Worm (Caenorhabditis elegans) whole organism, late embryonic: ENCODE measurements around the gene C01G10.10.
A peak's percentile ranks its signal among the peaks of the same experiment; 100 is the strongest.

ENCODE experiments used
- C08G9.2 ChIP-seq: sonication (generic microtip); optimal IDR thresholded peaks from 2 replicates; lab custom pipeline; 2016; ENCODE audit warnings: mild to moderate bottlenecking, missing genetic modification characterization, moderate library complexity, missing compliant biosample characterization
- C38D4.7 ChIP-seq: fragments of 200-800 bp; sonication (Bioruptor generic); optimal IDR thresholded peaks from 2 replicates; lab custom pipeline; 2018; ENCODE audit warnings: mild to moderate bottlenecking, missing genetic modification characterization, moderate library complexity, missing compliant biosample characterization
- F13H6.1 ChIP-seq: sonication (generic microtip); optimal IDR thresholded peaks from 2 replicates; lab custom pipeline; 2016; ENCODE audit warnings: missing genetic modification characterization, missing compliant biosample characterization
- K02D7.2 ChIP-seq: sonication (generic microtip); optimal IDR thresholded peaks from 2 replicates; lab custom pipeline; 2017; ENCODE audit warnings: mild to moderate bottlenecking, missing genetic modification characterization, missing compliant biosample characterization
- T23F11.4 ChIP-seq: fragments of 200-800 bp; sonication (Bioruptor generic); optimal IDR thresholded peaks from 2 replicates; lab custom pipeline; 2018; ENCODE audit warnings: mild to moderate bottlenecking, missing genetic modification characterization, missing compliant biosample characterization
- Y22D7AL.16 ChIP-seq: sonication (generic microtip); optimal IDR thresholded peaks from 2 replicates; lab custom pipeline; 2016; ENCODE audit warnings: missing genetic modification characterization, missing compliant biosample characterization
- ahr-1 ChIP-seq: sonication (generic microtip); optimal IDR thresholded peaks from 2 replicates; lab custom pipeline; 2016; ENCODE audit warnings: missing genetic modification characterization, missing compliant biosample characterization
- ceh-14 ChIP-seq: sonication (generic microtip); optimal IDR thresholded peaks from 2 replicates; lab custom pipeline; 2016; ENCODE audit warnings: missing genotype, missing genetic modification characterization, missing compliant biosample characterization
- ceh-18 ChIP-seq: sonication (generic microtip); optimal IDR thresholded peaks from 2 replicates; lab custom pipeline; 2016; ENCODE audit warnings: missing genetic modification characterization, missing compliant biosample characterization
- ceh-22 ChIP-seq: sonication (generic microtip); optimal IDR thresholded peaks from 2 replicates; lab custom pipeline; 2017; ENCODE audit warnings: missing biosample characterization, missing genetic modification characterization
- ceh-24 ChIP-seq: sonication (generic microtip); optimal IDR thresholded peaks from 2 replicates; lab custom pipeline; 2016; ENCODE audit warnings: mild to moderate bottlenecking, missing genetic modification characterization, missing compliant biosample characterization
- ceh-31 ChIP-seq: sonication (generic microtip); optimal IDR thresholded peaks from 2 replicates; lab custom pipeline; 2016; ENCODE audit warnings: missing genetic modification characterization, missing compliant biosample characterization
- ceh-34 ChIP-seq: sonication (generic microtip); optimal IDR thresholded peaks from 2 replicates; lab custom pipeline; 2016; ENCODE audit warnings: mild to moderate bottlenecking, missing genetic modification characterization, missing compliant biosample characterization
- ceh-48 ChIP-seq: sonication (generic microtip); optimal IDR thresholded peaks from 2 replicates; lab custom pipeline; 2016; ENCODE audit warnings: missing genetic modification characterization, inconsistent platforms, missing compliant biosample characterization
- ceh-6 ChIP-seq: fragments of 200-800 bp; sonication (Bioruptor generic); optimal IDR thresholded peaks from 2 replicates; lab custom pipeline; 2018; ENCODE audit warnings: mild to moderate bottlenecking, missing genetic modification characterization, missing compliant biosample characterization
- ceh-9 ChIP-seq: sonication (generic microtip); optimal IDR thresholded peaks from 2 replicates; lab custom pipeline; 2016; ENCODE audit warnings: mild to moderate bottlenecking, missing genetic modification characterization, inconsistent platforms, missing compliant biosample characterization
- dmd-4 ChIP-seq: sonication (generic microtip); optimal IDR thresholded peaks from 2 replicates; lab custom pipeline; 2016; ENCODE audit warnings: borderline replicate concordance, missing genetic modification characterization, missing compliant biosample characterization
- dve-1 ChIP-seq: sonication (generic microtip); optimal IDR thresholded peaks from 2 replicates; lab custom pipeline; 2017; ENCODE audit warnings: antibody characterized with exemption, mild to moderate bottlenecking, missing genetic modification characterization, missing compliant biosample characterization
- elt-4 ChIP-seq: sonication (generic microtip); optimal IDR thresholded peaks from 2 replicates; lab custom pipeline; 2016; ENCODE audit warnings: missing genetic modification characterization, missing compliant biosample characterization
- ets-4 ChIP-seq: sonication (generic microtip); optimal IDR thresholded peaks from 2 replicates; lab custom pipeline; 2016; ENCODE audit warnings: missing genetic modification characterization, missing compliant biosample characterization
- eyg-1 ChIP-seq: sonication (generic microtip); optimal IDR thresholded peaks from 2 replicates; lab custom pipeline; 2016; ENCODE audit warnings: missing genotype, missing genetic modification characterization, missing compliant biosample characterization
- fax-1 ChIP-seq: sonication (generic microtip); optimal IDR thresholded peaks from 2 replicates; lab custom pipeline; 2016; ENCODE audit warnings: missing genotype, missing genetic modification characterization, missing compliant biosample characterization
- fkh-6 ChIP-seq: sonication (generic microtip); optimal IDR thresholded peaks from 2 replicates; lab custom pipeline; 2016; ENCODE audit warnings: missing genetic modification characterization, missing compliant biosample characterization
- hlh-13 ChIP-seq: fragments of 200-800 bp; sonication (Bioruptor generic); optimal IDR thresholded peaks from 2 replicates; lab custom pipeline; 2018; ENCODE audit warnings: mild to moderate bottlenecking, missing genetic modification characterization, missing compliant biosample characterization
- hlh-30 ChIP-seq: sonication (generic microtip); optimal IDR thresholded peaks from 2 replicates; lab custom pipeline; 2017; ENCODE audit warnings: antibody characterized with exemption, missing genetic modification characterization, missing compliant biosample characterization; ENCODE audit not compliant: insufficient read depth
- hlh-8 ChIP-seq: sonication (generic microtip); optimal IDR thresholded peaks from 2 replicates; lab custom pipeline; 2016; ENCODE audit warnings: missing genotype, missing genetic modification characterization, missing compliant biosample characterization
- lim-6 ChIP-seq: sonication (generic microtip); optimal IDR thresholded peaks from 2 replicates; lab custom pipeline; 2016; ENCODE audit warnings: missing genetic modification characterization, missing compliant biosample characterization
- lin-11 ChIP-seq: fragments of 200-800 bp; sonication (Bioruptor generic); optimal IDR thresholded peaks from 2 replicates; lab custom pipeline; 2018; ENCODE audit warnings: mild to moderate bottlenecking, missing genetic modification characterization, missing compliant biosample characterization
- mec-3 ChIP-seq: sonication (generic microtip); optimal IDR thresholded peaks from 2 replicates; lab custom pipeline; 2016; ENCODE audit warnings: borderline replicate concordance, missing genetic modification characterization, missing compliant biosample characterization
- nfya-1 ChIP-seq: sonication (generic microtip); optimal IDR thresholded peaks from 2 replicates; lab custom pipeline; 2017; ENCODE audit warnings: missing genetic modification characterization, mild to moderate bottlenecking, missing compliant biosample characterization, antibody characterized with exemption, moderate library complexity
- nhr-232 ChIP-seq: sonication (generic microtip); optimal IDR thresholded peaks from 2 replicates; lab custom pipeline; 2016; ENCODE audit warnings: missing genetic modification characterization, missing compliant biosample characterization
- odd-2 ChIP-seq: sonication (generic microtip); optimal IDR thresholded peaks from 2 replicates; lab custom pipeline; 2017; ENCODE audit warnings: antibody characterized with exemption, mild to moderate bottlenecking, missing genetic modification characterization, missing compliant biosample characterization
- pag-3 ChIP-seq: sonication (generic microtip); optimal IDR thresholded peaks from 2 replicates; lab custom pipeline; 2016; ENCODE audit warnings: missing compliant biosample characterization, missing genetic modification characterization, borderline replicate concordance
- pat-9 ChIP-seq: fragments of 200-800 bp; sonication (Bioruptor generic); optimal IDR thresholded peaks from 2 replicates; lab custom pipeline; 2018; ENCODE audit warnings: mild to moderate bottlenecking, missing genetic modification characterization, moderate library complexity, missing compliant biosample characterization
- pha-2 ChIP-seq: sonication (generic microtip); optimal IDR thresholded peaks from 2 replicates; lab custom pipeline; 2017; ENCODE audit warnings: mild to moderate bottlenecking, missing genetic modification characterization, missing compliant biosample characterization
- pqm-1 ChIP-seq: sonication (generic microtip); optimal IDR thresholded peaks from 2 replicates; lab custom pipeline; 2016; ENCODE audit warnings: missing genetic modification characterization, missing compliant biosample characterization
- pros-1 ChIP-seq: fragments of 150-350 bp; optimal IDR thresholded peaks from 2 replicates; lab custom pipeline; 2014; ENCODE audit warnings: missing biosample characterization, missing genetic modification reagents, missing genetic modification characterization
- ref-2 ChIP-seq: sonication (generic microtip); optimal IDR thresholded peaks from 2 replicates; lab custom pipeline; 2016; ENCODE audit warnings: missing genetic modification characterization, missing compliant biosample characterization
- sdc-2 ChIP-seq: sonication (generic microtip); optimal IDR thresholded peaks from 2 replicates; lab custom pipeline; 2016; ENCODE audit warnings: missing genotype, missing genetic modification characterization, missing compliant biosample characterization
- sox-4 ChIP-seq: sonication (generic microtip); optimal IDR thresholded peaks from 2 replicates; lab custom pipeline; 2017; ENCODE audit warnings: mild to moderate bottlenecking, missing genetic modification characterization, inconsistent platforms, missing compliant biosample characterization
- syd-9 ChIP-seq: sonication (generic microtip); optimal IDR thresholded peaks from 2 replicates; lab custom pipeline; 2016; ENCODE audit warnings: mild to moderate bottlenecking, missing genetic modification characterization, moderate library complexity, missing compliant biosample characterization
- ttx-3 ChIP-seq: sonication (generic microtip); optimal IDR thresholded peaks from 2 replicates; lab custom pipeline; 2016; ENCODE audit warnings: missing genetic modification reagents, missing genetic modification characterization, missing compliant biosample characterization
- unc-42 ChIP-seq: sonication (generic microtip); optimal IDR thresholded peaks from 2 replicates; lab custom pipeline; 2016; ENCODE audit warnings: missing genotype, missing genetic modification characterization, missing compliant biosample characterization

The C01G10.10 gene

ce11 chrV:15090457-15090856 lies 8.2 kb upstream of the C01G10.10 start, which contains the start of gene C01G10.17:
Gene C01G10.17 (plus strand): TSS chrV:15090757.
- TF ChIP-seq nfya-1 (tag; lab: Kevin White, UChicago) (no peak), pag-3 (tag; lab: Kevin White, UChicago) (no peak), ceh-24 (tag; lab: Kevin White, UChicago) (no peak), C08G9.2 (tag; lab: Kevin White, UChicago) (no peak), ceh-6 (GFP tag; lab: Kevin White, UChicago) (no peak), ceh-22 (tag; lab: Kevin White, UChicago) (no peak), lin-11 (no peak), nhr-232 (no peak), ceh-34 (tag; lab: Kevin White, UChicago) (no peak), fax-1 (no peak), pros-1 (tag; lab: Kevin White, UChicago) (no peak), hlh-30 (no peak), eyg-1 (no peak), unc-42 (no peak), ceh-18 (tag; lab: Kevin White, UChicago) (no peak)

- no peak for TF ChIP-seq pqm-1
- TF ChIP-seq ceh-22 (tag; lab: Kevin White, UChicago) = no peak
- TF ChIP-seq, all 69 proteins: peak for 0
Observed at ce11 chrV:15089438-15089837, 7.2 kb upstream of the C01G10.10 start, which contains the start of the genes C01G10.5 and C01G10.4. Gene C01G10.5 (minus strand): TSS chrV:15089538. Gene C01G10.4 (plus strand): TSS chrV:15089740.

ce11 chrV:15088613-15089012 lies 6.4 kb upstream of the C01G10.10 start, which contains the start of gene C01G10.18:
Gene C01G10.18 (minus strand): TSS chrV:15088713.
- TF ChIP-seq dve-1 (tag; lab: Kevin White, UChicago) = no peak
- TF ChIP-seq pha-2 (tag; lab: Kevin White, UChicago) = no peak
- TF ChIP-seq sdc-2 (tag; lab: Kevin White, UChicago) = no peak
- TF ChIP-seq pag-3 (tag; lab: Kevin White, UChicago) = no peak
- no peak for TF ChIP-seq nhr-232
- TF ChIP-seq odd-2 = no peak
- no peak for TF ChIP-seq C08G9.2 (tag; lab: Kevin White, UChicago)
- TF ChIP-seq lim-6 (tag; lab: Kevin White, UChicago) = no peak
- TF ChIP-seq ceh-24 (tag; lab: Kevin White, UChicago) = no peak
- no peak for TF ChIP-seq ttx-3 (tag; lab: Kevin White, UChicago)
- TF ChIP-seq C38D4.7 (GFP tag; lab: Kevin White, UChicago) = no peak
- no peak for TF ChIP-seq fkh-6 (tag; lab: Kevin White, UChicago)
- no peak for TF ChIP-seq ceh-22 (tag; lab: Kevin White, UChicago)
- no peak for TF ChIP-seq ceh-9 (tag; lab: Kevin White, UChicago)
- TF ChIP-seq pqm-1 = no peak
- no peak for TF ChIP-seq pat-9 (tag; lab: Kevin White, UChicago)
- no peak for TF ChIP-seq hlh-13 (GFP tag; lab: Kevin White, UChicago)
- no peak for TF ChIP-seq Y22D7AL.16 (tag; lab: Kevin White, UChicago)
- TF ChIP-seq dmd-4 (tag; lab: Kevin White, UChicago) = no peak
- TF ChIP-seq ceh-14 (tag; lab: Kevin White, UChicago) = no peak

- TF ChIP-seq ahr-1 (no peak), ets-4 (tag; lab: Kevin White, UChicago) (no peak), hlh-8 (tag; lab: Kevin White, UChicago) (no peak)
Observed at ce11 chrV:15087207-15087706, 5.0 kb upstream of the C01G10.10 start, which contains the start of the genes C01G10.15 and C01G10.6. Gene C01G10.15 (minus strand): TSS chrV:15087307. Gene C01G10.6 (plus strand): TSS chrV:15087656.

- peak; percentile 97 for TF ChIP-seq ets-4 (tag; lab: Kevin White, UChicago)
- TF ChIP-seq K02D7.2 (tag; lab: Kevin White, UChicago) = no peak
- TF ChIP-seq pros-1 (tag; lab: Kevin White, UChicago) = no peak
- TF ChIP-seq ceh-31 = peak; percentile 98
- no peak for TF ChIP-seq elt-4
- TF ChIP-seq ceh-34 (tag; lab: Kevin White, UChicago) = peak; percentile 68
- TF ChIP-seq Y22D7AL.16 (tag; lab: Kevin White, UChicago) = no peak
- peak; percentile 94 for TF ChIP-seq ceh-14 (tag; lab: Kevin White, UChicago)
- TF ChIP-seq pag-3 (tag; lab: Kevin White, UChicago) = no peak
- no peak for TF ChIP-seq sox-4 (tag; lab: Kevin White, UChicago)
- no peak for TF ChIP-seq C38D4.7 (GFP tag; lab: Kevin White, UChicago)
- TF ChIP-seq ceh-48 (tag; lab: Kevin White, UChicago) = peak; percentile 29
- no peak for TF ChIP-seq T23F11.4 (GFP tag; lab: Kevin White, UChicago)
- TF ChIP-seq mec-3 = peak; percentile 85
- peak; percentile 84 for TF ChIP-seq ref-2 (tag; lab: Kevin White, UChicago)
- TF ChIP-seq F13H6.1 (tag; lab: Kevin White, UChicago) = peak; percentile 77
- TF ChIP-seq syd-9 (tag; lab: Kevin White, UChicago) = peak; percentile 10
Observed at ce11 chrV:15085335-15085800, 3.1 kb upstream of the C01G10.10 start, which contains the start of the genes ahsa-1 and C01G10.7. Gene ahsa-1 (minus strand): TSS chrV:15085385. Gene C01G10.7 (plus strand): TSS chrV:15085747.
